ENCODE assay signal across 3 worm cellular contexts in the genomic region with DNA sequence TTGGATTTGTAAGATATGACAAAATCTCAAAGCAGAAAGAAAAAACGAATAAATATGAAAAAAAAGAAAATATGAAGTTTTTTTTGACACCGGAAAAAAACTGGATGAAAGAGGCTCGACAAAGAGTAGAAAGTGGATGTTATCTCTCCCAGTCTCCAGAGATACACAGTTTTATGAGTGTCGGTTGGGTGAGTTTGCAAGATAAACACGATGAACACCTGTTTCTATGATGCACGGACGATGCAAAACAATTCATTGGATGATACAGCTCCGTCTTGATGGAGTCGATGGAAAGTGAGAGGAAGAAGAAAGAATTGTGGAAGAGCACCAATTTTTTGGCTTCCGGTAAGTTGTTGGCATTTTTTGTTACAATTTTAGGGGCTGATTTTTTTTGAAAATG.
A peak's percentile ranks its signal among the peaks of the same experiment; 100 is the strongest.
TF ChIP-seq lines count a peak whose summit lies in the region.

No protein-coding gene starts in this region.

TF ChIP-seq in whole organism, L1 larva, 84 proteins besides CTCF, POLR2A, EP300 and RAD21:
- TF ChIP-seq zag-1 (tag; optimal IDR thresholded peaks at IDR 0.05; lab: Kevin White, UChicago) (no peak), lin-14 (GFP tag; optimal IDR thresholded peaks at IDR 0.05; lab: Kevin White, UChicago) (peak; percentile 38), rnt-1 (tag; optimal IDR thresholded peaks at IDR 0.05; lab: Kevin White, UChicago) (peak; percentile 15), efl-1 (optimal IDR thresholded peaks at IDR 0.05; lab: Kevin White, UChicago) (no peak), efl-1 (GFP tag; optimal IDR thresholded peaks at IDR 0.05 in 1 of 2; lab: Kevin White, UChicago) (no peak), aly-2 (tag; optimal IDR thresholded peaks at IDR 0.05; lab: Kevin White, UChicago) (no peak)
TF ChIP-seq in whole organism, L1 larva: peak in this region for 2.

TF ChIP-seq in whole organism, L3 larva, 47 proteins besides CTCF, POLR2A, EP300 and RAD21:
- TF ChIP-seq unc-39 (tag; optimal IDR thresholded peaks at IDR 0.05; lab: Kevin White, UChicago) (no peak), lin-39 (tag; optimal IDR thresholded peaks at IDR 0.05; lab: Kevin White, UChicago) (peak; percentile 12), nfya-1 (tag; optimal IDR thresholded peaks at IDR 0.05; lab: Kevin White, UChicago; ENCODE audit: insufficient read depth) (peak; percentile 7)

TF ChIP-seq in whole organism, mixed stage, embryonic, 35 proteins besides CTCF, POLR2A, EP300 and RAD21:
- TF ChIP-seq nhr-237 (tag; optimal IDR thresholded peaks at IDR 0.05; lab: Kevin White, UChicago): no peak
- TF ChIP-seq elt-1 (tag; optimal IDR thresholded peaks at IDR 0.05; lab: Kevin White, UChicago; ENCODE audit: borderline replicate concordance, insufficient read depth): no peak
- no peak for TF ChIP-seq mab-5 (tag; optimal IDR thresholded peaks at IDR 0.05; lab: Kevin White, UChicago)
- TF ChIP-seq flh-1 (GFP tag; optimal IDR thresholded peaks at IDR 0.05; lab: Kevin White, UChicago): no peak
- no peak for TF ChIP-seq ces-1 (GFP tag; optimal IDR thresholded peaks at IDR 0.05; lab: Kevin White, UChicago)
- TF ChIP-seq sem-2 (GFP tag; optimal IDR thresholded peaks at IDR 0.05; lab: Kevin White, UChicago): no peak
- TF ChIP-seq hlh-1 (tag; optimal IDR thresholded peaks at IDR 0.05; lab: Kevin White, UChicago): peak; percentile 94
